Worm (Caenorhabditis elegans): ENCODE measurements around the gene W06G6.11.
A peak's percentile ranks its signal among the peaks of the same experiment; 100 is the strongest.

W06G6.11 gene

DNA sequence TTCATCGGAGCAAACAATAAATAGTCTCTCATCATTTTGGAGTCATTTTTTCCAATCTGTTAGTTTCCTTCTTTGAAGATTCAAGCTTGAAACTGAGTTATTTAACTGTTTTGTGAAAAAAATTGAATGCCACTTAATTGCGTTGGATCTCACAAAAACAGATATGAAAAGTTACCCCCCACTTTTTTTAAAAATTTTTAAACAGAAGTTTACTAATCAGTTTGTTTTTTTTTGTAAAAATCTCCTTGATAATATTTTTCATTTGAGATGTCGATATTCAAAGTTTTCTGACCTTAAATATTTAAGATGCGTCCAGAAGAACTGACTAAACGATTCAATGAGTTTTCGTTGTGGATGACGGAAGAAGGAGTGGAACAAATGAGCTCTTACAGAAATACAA lies 42.8 kb downstream of the W06G6.11 start, which contains the start of gene Y32B12C.1:
TSS of gene Y32B12C.1 (plus strand) at position 301 of the 400 bp plus-strand sequence.
- TF ChIP-seq sea-2 (GFP tag; optimal IDR thresholded peaks at IDR 0.05) (no peak), nhr-28 (tag; optimal IDR thresholded peaks at IDR 0.05) (no peak), ztf-11 (tag; optimal IDR thresholded peaks at IDR 0.05) (no peak), pqm-1 (tag; optimal IDR thresholded peaks at IDR 0.05) (no peak), nhr-67 (tag; optimal IDR thresholded peaks at IDR 0.05) (no peak), elt-3 (tag; optimal IDR thresholded peaks at IDR 0.05) (no peak), ama-1 (optimal IDR thresholded peaks at IDR 0.05) (no peak), nhr-76 (tag; optimal IDR thresholded peaks at IDR 0.05) (no peak), ceh-82 (tag; optimal IDR thresholded peaks at IDR 0.05) (no peak), nhr-23 (tag; optimal IDR thresholded peaks at IDR 0.05) (no peak), lin-15B (tag; optimal IDR thresholded peaks at IDR 0.05) (no peak), ztf-4 (tag; optimal IDR thresholded peaks at IDR 0.05) (no peak), ceh-28 (tag; optimal IDR thresholded peaks at IDR 0.05) (no peak), nhr-237 (tag; optimal IDR thresholded peaks at IDR 0.05) (no peak)

DNA sequence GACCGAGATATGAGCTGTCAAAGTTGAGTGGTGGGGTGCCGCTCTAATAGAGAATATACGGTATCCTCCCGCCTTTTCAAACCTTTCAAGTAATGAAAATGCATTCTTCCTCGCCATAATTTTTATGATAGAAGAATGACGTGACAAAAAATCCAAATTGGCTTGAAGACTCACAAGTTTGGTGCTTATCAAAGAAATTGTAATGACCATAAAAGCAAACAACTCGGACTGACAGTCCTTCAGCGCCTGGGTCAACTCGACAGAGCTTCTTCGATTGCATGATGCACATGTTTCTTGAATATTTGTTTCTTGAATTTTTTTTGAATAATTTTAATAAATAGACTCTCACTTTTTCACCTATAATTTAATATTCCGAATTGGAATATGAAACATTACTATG lies 43.6 kb downstream of the W06G6.11 start:
- TF ChIP-seq fos-1 (tag; optimal IDR thresholded peaks at IDR 0.05) (no peak), pqm-1 (tag; optimal IDR thresholded peaks at IDR 0.05) (peak; percentile 0), elt-2 (tag; optimal IDR thresholded peaks at IDR 0.05) (peak; percentile 50), hmg-11 (tag; optimal IDR thresholded peaks at IDR 0.05) (no peak), mdl-1 (tag; optimal IDR thresholded peaks at IDR 0.05) (no peak)

DNA sequence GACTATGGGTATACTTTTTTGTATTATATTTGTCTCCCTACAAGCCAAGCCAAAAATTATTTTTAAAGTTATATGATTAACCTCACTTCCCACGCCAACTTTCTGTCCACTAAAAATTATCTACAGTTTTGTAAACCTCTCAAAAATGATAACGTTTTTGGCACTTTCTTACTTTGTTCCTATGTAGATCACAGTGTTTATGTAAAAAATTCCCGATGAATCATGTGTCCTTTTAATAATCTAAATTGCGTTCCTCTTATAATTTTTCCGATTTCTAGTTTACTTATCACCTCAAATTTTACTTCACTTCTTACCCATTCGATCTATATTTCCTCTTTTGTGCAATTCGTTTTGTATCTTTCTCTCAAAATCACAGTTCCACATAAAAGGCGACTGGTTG lies 44.8 kb downstream of the W06G6.11 start:
- TF ChIP-seq lin-15B (tag; optimal IDR thresholded peaks at IDR 0.05) (no peak), pqm-1 (tag; optimal IDR thresholded peaks at IDR 0.05) (peak; percentile 56), ceh-16 (tag; optimal IDR thresholded peaks at IDR 0.05) (no peak), fkh-10 (GFP tag; optimal IDR thresholded peaks at IDR 0.05) (no peak), unc-62 (GFP tag; optimal IDR thresholded peaks at IDR 0.05) (no peak), ztf-4 (tag; optimal IDR thresholded peaks at IDR 0.05) (no peak), zag-1 (tag; optimal IDR thresholded peaks at IDR 0.05) (no peak), ztf-11 (tag; optimal IDR thresholded peaks at IDR 0.05) (no peak), nhr-67 (tag; optimal IDR thresholded peaks at IDR 0.05) (no peak), egl-5 (tag; optimal IDR thresholded peaks at IDR 0.05) (no peak), fos-1 (tag; optimal IDR thresholded peaks at IDR 0.05) (no peak), nhr-77 (tag; optimal IDR thresholded peaks at IDR 0.05) (no peak), elt-2 (tag; optimal IDR thresholded peaks at IDR 0.05) (peak; percentile 42)

DNA sequence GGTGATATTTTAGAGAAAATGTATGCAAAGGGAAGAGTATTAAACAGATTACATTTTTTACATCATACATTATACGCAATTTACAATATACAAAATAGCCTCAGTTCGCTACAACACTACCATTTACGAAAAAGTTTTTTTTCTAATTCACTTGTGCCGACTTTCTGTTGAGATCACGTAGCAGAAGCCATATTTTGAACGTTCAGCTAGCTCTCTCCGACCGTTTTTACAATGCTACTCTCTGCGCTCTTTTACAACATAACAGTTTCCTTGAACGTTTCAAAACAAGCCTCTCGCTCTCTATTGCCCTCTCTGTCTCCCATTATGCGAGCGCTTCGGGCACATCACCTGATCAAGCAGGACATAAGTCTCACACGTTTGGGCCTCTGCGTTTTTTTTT lies 46.0 kb downstream of the W06G6.11 start, which contains the start of gene T03E6.8:
TSS of gene T03E6.8 (minus strand) at position 101 of the 400 bp plus-strand sequence.
- TF ChIP-seq unc-62 (GFP tag; optimal IDR thresholded peaks at IDR 0.05) (no peak), nhr-11 (tag; optimal IDR thresholded peaks at IDR 0.05) (no peak), unc-39 (tag; optimal IDR thresholded peaks at IDR 0.05) (no peak), lsy-12 (tag; optimal IDR thresholded peaks at IDR 0.05) (no peak), nhr-28 (tag; optimal IDR thresholded peaks at IDR 0.05) (no peak), jun-1 (tag; optimal IDR thresholded peaks at IDR 0.05) (no peak), eor-1 (tag; optimal IDR thresholded peaks at IDR 0.05) (no peak), nfya-1 (tag; optimal IDR thresholded peaks at IDR 0.05; ENCODE audit: insufficient read depth) (no peak), sea-2 (GFP tag; optimal IDR thresholded peaks at IDR 0.05) (no peak), nhr-43 (tag; optimal IDR thresholded peaks at IDR 0.05; ENCODE audit: poor library complexity, severe bottlenecking) (no peak), pqm-1 (tag; optimal IDR thresholded peaks at IDR 0.05) (no peak), fkh-2 (tag; optimal IDR thresholded peaks at IDR 0.05) (no peak), lin-15B (tag; optimal IDR thresholded peaks at IDR 0.05) (no peak), zag-1 (tag; optimal IDR thresholded peaks at IDR 0.05) (no peak), lin-39 (tag; optimal IDR thresholded peaks at IDR 0.05) (no peak), ztf-11 (tag; optimal IDR thresholded peaks at IDR 0.05) (no peak)

DNA sequence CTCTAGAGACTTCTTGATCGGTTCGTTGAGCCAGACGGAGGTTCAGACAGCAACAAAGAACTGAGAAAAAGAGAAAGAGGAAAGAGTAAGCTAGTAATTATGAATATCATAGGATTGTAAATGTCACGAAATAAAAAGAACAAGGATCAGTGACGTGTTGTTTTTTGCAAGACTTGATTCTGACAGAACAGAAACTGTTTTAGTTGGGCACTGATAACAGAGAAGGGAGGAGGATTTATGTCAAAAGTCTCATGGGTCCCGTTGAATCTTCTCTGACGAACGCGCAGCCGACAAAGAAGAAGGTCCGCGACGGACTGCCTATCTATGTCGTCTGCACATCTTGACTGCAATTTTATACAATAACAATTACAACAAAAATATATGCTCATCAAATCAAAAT lies 48.5 kb downstream of the W06G6.11 start, which contains the start of gene T03E6.9:
TSS of gene T03E6.9 (minus strand) at position 101 of the 400 bp plus-strand sequence.
- TF ChIP-seq daf-12 (tag; optimal IDR thresholded peaks at IDR 0.05) (no peak), nhr-237 (tag; optimal IDR thresholded peaks at IDR 0.05) (no peak), nhr-76 (tag; optimal IDR thresholded peaks at IDR 0.05) (no peak), tbx-2 (tag; optimal IDR thresholded peaks at IDR 0.05) (no peak), nhr-12 (tag; optimal IDR thresholded peaks at IDR 0.05) (no peak), nhr-77 (tag; optimal IDR thresholded peaks at IDR 0.05) (no peak), pha-4 (tag; optimal IDR thresholded peaks at IDR 0.05) (no peak)
